Fruit fly (Drosophila melanogaster) whole organism, prepupa: ENCODE results near the gene Bsg.

Experiments used
- Blimp-1 ChIP-seq: fragments of 200-800 bp; sonication (Bioruptor generic); optimal IDR thresholded peaks from 3 replicates; lab custom pipeline; 2017; ENCODE audit warnings: missing biosample characterization, missing genetic modification characterization, mild to moderate bottlenecking, moderate library complexity, missing genetic modification reagents
- CG4318 ChIP-seq: fragments of 200-800 bp; sonication (Bioruptor generic); optimal IDR thresholded peaks from 3 replicates; lab custom pipeline; 2017; ENCODE audit warnings: missing biosample characterization, mild to moderate bottlenecking, missing genetic modification characterization
- CG6792 ChIP-seq: fragments of 200-800 bp; sonication (Bioruptor generic); optimal IDR thresholded peaks from 3 replicates; lab custom pipeline; 2016; ENCODE audit warnings: missing biosample characterization, missing genetic modification characterization
- Eip93F ChIP-seq: fragments of 200-800 bp; sonication (Bioruptor generic); optimal IDR thresholded peaks from 2 replicates; lab custom pipeline; 2016; ENCODE audit warnings: missing biosample characterization, mild to moderate bottlenecking, missing genetic modification characterization
- Hr39 ChIP-seq: fragments of 200-800 bp; sonication (Bioruptor generic); optimal IDR thresholded peaks from 2 replicates; lab custom pipeline; 2016; ENCODE audit warnings: missing biosample characterization, missing genetic modification characterization
- Sox15 ChIP-seq: fragments of 200-800 bp; sonication (Bioruptor generic); optimal IDR thresholded peaks from 3 replicates; lab custom pipeline; 2016; ENCODE audit warnings: missing biosample characterization, missing genetic modification characterization
- fkh ChIP-seq: fragments of 200-800 bp; sonication (Bioruptor generic); optimal IDR thresholded peaks from 3 replicates; lab custom pipeline; 2017; ENCODE audit warnings: missing biosample characterization, mild to moderate bottlenecking, missing genetic modification characterization, moderate library complexity
- net ChIP-seq: fragments of 200-800 bp; sonication (Bioruptor generic); optimal IDR thresholded peaks from 3 replicates; lab custom pipeline; 2016; ENCODE audit warnings: missing biosample characterization, missing genetic modification characterization
- spab ChIP-seq: fragments of 200-800 bp; sonication (Bioruptor generic); optimal IDR thresholded peaks from 2 replicates; lab custom pipeline; 2017; ENCODE audit warnings: missing biosample characterization, mild to moderate bottlenecking, missing genetic modification characterization, missing genetic modification reagents

dm6 chr2L:8094058-8094825 lies 11.0 kb downstream of the Bsg start:
- TF ChIP-seq Blimp-1 (GFP tag; lab: Kevin White, UChicago) (no peak), net (GFP tag; lab: Kevin White, UChicago) (no peak), fkh (GFP tag; lab: Kevin White, UChicago) (peak; percentile 41), CG6792 (GFP tag; lab: Kevin White, UChicago) (no peak), Eip93F (no peak), CG4318 (GFP tag; lab: Kevin White, UChicago) (no peak), Hr39 (GFP tag; lab: Kevin White, UChicago) (no peak), spab (no peak), Sox15 (no peak)
